Worm (Caenorhabditis elegans) whole organism, L1 larva: ENCODE results near the gene atp-5.

ENCODE experiments used
- F16B12.6 ChIP-seq: fragments of 150-350 bp; optimal IDR thresholded peaks from 2 replicates; lab custom pipeline; 2014; ENCODE audit warnings: missing biosample characterization, missing genetic modification characterization
- lin-15B ChIP-seq: fragments of 150-350 bp; sonication (generic microtip); optimal IDR thresholded peaks from 3 replicates; lab custom pipeline; 2014; ENCODE audit warnings: missing biosample characterization, missing genetic modification characterization
- nhr-12 ChIP-seq: sonication (generic microtip); optimal IDR thresholded peaks from 2 replicates; lab custom pipeline; 2017; ENCODE audit warnings: missing biosample characterization, missing genetic modification characterization
- nhr-85 ChIP-seq: sonication (generic microtip); peaks from one replicate; lab custom pipeline; 2016; ENCODE audit warnings: missing genetic modification characterization, inconsistent platforms, missing compliant biosample characterization

DNA sequence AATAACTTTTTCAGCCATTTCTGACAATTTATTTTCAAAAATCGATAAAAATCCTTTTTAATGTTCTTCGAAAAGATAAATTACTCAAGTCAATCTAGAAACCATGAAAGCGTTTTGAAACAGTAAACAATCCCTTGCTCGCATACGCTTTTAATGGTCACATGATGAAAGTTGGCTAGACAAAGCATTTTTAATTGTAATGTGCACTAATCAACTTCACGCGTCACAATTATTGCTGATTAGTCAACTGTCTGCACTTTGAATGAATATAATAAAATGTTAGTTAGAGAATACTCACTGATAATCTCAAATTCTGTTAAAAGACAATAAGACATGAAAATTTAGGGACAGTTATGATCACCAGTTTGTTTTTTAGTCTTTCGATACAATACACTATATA lies 32.9 kb upstream of the atp-5 start:
- TF ChIP-seq nhr-12 (tag; lab: Kevin White, UChicago) (no peak), lin-15B (tag; lab: Kevin White, UChicago) (no peak), F16B12.6 (tag; lab: Kevin White, UChicago) (no peak), nhr-85 (tag; lab: Kevin White, UChicago) (no peak)
